Worm (Caenorhabditis elegans): Measurements from ENCODE around the gene C09B8.8.

DNA sequence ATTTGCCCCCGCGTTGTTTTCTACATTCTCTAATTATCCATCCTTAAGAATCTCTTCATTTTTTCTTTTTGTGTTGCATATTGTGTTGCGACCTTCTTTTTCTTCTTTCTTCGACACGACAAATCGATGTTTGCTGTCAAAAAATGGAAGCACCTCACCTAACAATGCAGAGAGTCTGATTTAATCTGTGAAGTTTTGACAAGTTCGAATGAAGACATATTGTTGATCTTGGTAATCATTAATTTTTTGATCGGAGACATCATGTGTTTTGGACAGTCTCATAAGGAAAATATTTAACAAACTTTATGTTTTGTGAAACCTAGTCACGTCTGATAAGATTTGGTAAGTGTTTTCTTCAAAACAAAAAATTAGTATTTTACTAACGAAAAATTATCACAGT, 13.8 kb downstream of the C09B8.8 start:
- TF ChIP-seq ceh-31 (tag; optimal IDR thresholded peaks at IDR 0.05) (no peak), hlh-30 (tag; optimal IDR thresholded peaks at IDR 0.05; ENCODE audit: insufficient read depth) (no peak), nfya-1 (tag; optimal IDR thresholded peaks at IDR 0.05) (no peak), lin-11 (tag; optimal IDR thresholded peaks at IDR 0.05) (no peak), syd-9 (tag; optimal IDR thresholded peaks at IDR 0.05) (no peak), ets-4 (tag; optimal IDR thresholded peaks at IDR 0.05) (no peak), rnt-1 (tag; optimal IDR thresholded peaks at IDR 0.05) (no peak), unc-86 (tag; optimal IDR thresholded peaks at IDR 0.05) (no peak), dmd-4 (tag; optimal IDR thresholded peaks at IDR 0.05; ENCODE audit: borderline replicate concordance) (no peak), eyg-1 (tag; optimal IDR thresholded peaks at IDR 0.05) (no peak), elt-2 (tag; optimal IDR thresholded peaks at IDR 0.05) (no peak), K09A11.1 (tag; optimal IDR thresholded peaks at IDR 0.05; ENCODE audit: insufficient read depth) (no peak)
